Worm (Caenorhabditis elegans): ENCODE data around the gene ikke-1.

- TF ChIP-seq madf-2 (tag; optimal IDR thresholded peaks at IDR 0.05) (no peak), ztf-16 (tag; optimal IDR thresholded peaks at IDR 0.05) (no peak), unc-55 (GFP tag; optimal IDR thresholded peaks at IDR 0.05) (no peak), lin-11 (tag; optimal IDR thresholded peaks at IDR 0.05) (no peak), ceh-45 (GFP tag; IDR thresholded peaks at IDR 0.05) (no peak), pha-4 (tag; optimal IDR thresholded peaks at IDR 0.05) (no peak), elt-2 (tag; optimal IDR thresholded peaks at IDR 0.05) (peak; percentile 88), ama-1 (optimal IDR thresholded peaks at IDR 0.05) (no peak), ceh-24 (tag; optimal IDR thresholded peaks at IDR 0.05) (no peak), rnt-1 (tag; optimal IDR thresholded peaks at IDR 0.05) (no peak), fkh-10 (GFP tag; optimal IDR thresholded peaks at IDR 0.05) (no peak), mec-3 (tag; optimal IDR thresholded peaks at IDR 0.05; ENCODE audit: borderline replicate concordance) (no peak), pat-9 (tag; optimal IDR thresholded peaks at IDR 0.05) (no peak), nfya-1 (tag; optimal IDR thresholded peaks at IDR 0.05) (no peak)
These were observed 52.7 kb downstream of the ikke-1 start for ce11 chrIII:8997821-8998220.
